Worm (Caenorhabditis elegans): Measurements from ENCODE around the gene F57G8.7.

DNA sequence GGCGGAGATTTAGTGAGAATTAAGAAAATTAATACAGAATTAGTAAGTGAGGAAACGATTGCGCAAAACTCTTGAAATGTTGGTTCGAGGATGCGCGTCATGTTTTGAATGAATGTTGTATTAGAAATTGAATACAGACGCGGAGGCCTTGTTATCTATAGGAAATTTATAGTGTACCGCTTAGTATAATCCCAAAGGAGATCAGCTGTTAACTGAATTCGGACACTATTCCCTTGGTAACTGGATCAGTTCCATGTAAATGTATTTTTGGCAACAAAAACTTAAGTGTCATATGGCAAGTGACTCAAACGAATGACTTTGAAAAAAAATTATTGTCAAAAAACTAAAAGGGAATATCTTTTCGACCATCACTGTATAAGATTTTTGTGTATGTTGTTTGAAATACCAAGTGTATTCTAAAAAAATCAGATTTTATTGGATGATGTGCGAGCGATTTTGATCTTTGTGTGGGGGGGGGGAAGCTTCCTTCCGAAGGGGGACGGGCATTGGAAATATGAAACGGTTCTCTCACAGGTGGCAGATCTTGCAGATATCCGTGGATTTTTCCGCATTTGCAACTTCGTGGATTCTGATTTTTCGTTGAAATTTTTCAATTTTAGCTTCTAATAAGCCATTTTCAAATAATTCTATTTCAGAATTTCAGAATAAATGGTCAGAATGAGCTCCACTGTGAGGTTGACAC is 17.6 kb downstream of the F57G8.7 start, which contains the start of the genes W08G11.5 and W08G11.1:
- no peak for TF ChIP-seq aly-2 (tag; optimal IDR thresholded peaks at IDR 0.05)
- no peak for TF ChIP-seq snpc-4 (tag; optimal IDR thresholded peaks at IDR 0.05)
- no peak for TF ChIP-seq nhr-11 (tag; optimal IDR thresholded peaks at IDR 0.05)
- TF ChIP-seq skn-1 (tag; optimal IDR thresholded peaks at IDR 0.05): no peak
- TF ChIP-seq mbf-1 (tag; optimal IDR thresholded peaks at IDR 0.05): no peak
- no peak for TF ChIP-seq nhr-237 (tag; optimal IDR thresholded peaks at IDR 0.05)
- TF ChIP-seq lin-13 (GFP tag; optimal IDR thresholded peaks at IDR 0.05): no peak
- TF ChIP-seq mdl-1 (tag; optimal IDR thresholded peaks at IDR 0.05): no peak
- TF ChIP-seq nhr-77 (tag; optimal IDR thresholded peaks at IDR 0.05): no peak

All from whole organism, L2 larva.